Worm (Caenorhabditis elegans) whole organism, L1 larva: Measurements from ENCODE around the gene H06H21.8.

Experiments
- blmp-1 ChIP-seq: fragments of 150-350 bp; optimal IDR thresholded peaks from 2 replicates; lab custom pipeline; 2014; ENCODE audit warnings: missing biosample characterization, missing genetic modification characterization
- jun-1 ChIP-seq: fragments of 150-350 bp; optimal IDR thresholded peaks from 2 replicates; lab custom pipeline; 2014; ENCODE audit warnings: missing biosample characterization, missing genetic modification reagents, missing genetic modification characterization
- nhr-85 ChIP-seq: sonication (generic microtip); peaks from one replicate; lab custom pipeline; 2016; ENCODE audit warnings: missing genetic modification characterization, inconsistent platforms, missing compliant biosample characterization
- snpc-4 ChIP-seq: fragments of 150-350 bp; optimal IDR thresholded peaks from 2 replicates; lab custom pipeline; 2014; ENCODE audit warnings: missing biosample characterization, missing genetic modification characterization

- TF ChIP-seq nhr-85 (tag; lab: Kevin White, UChicago) (no peak), snpc-4 (tag; lab: Kevin White, UChicago) (no peak), jun-1 (tag; lab: Kevin White, UChicago) (no peak), blmp-1 (no peak)
These were observed at the start of gene H06H21.8 for ce11 chrIV:4821054-4821453.
